Worm (Caenorhabditis elegans) whole organism, early embryonic: ENCODE measurements around the gene thn-6.

Source experiments
- B0310.2 ChIP-seq: sonication (generic microtip); optimal IDR thresholded peaks from 2 replicates; lab custom pipeline; 2016; ENCODE audit warnings: mild to moderate bottlenecking, missing genetic modification characterization, missing compliant biosample characterization
- F13C5.2 ChIP-seq: sonication (generic microtip); optimal IDR thresholded peaks from 2 replicates; lab custom pipeline; 2017; ENCODE audit warnings: mild to moderate bottlenecking, missing genetic modification characterization, inconsistent platforms, missing compliant biosample characterization
- aly-1 ChIP-seq: sonication (generic microtip); optimal IDR thresholded peaks from 2 replicates; lab custom pipeline; 2016; ENCODE audit warnings: missing genetic modification characterization, missing compliant biosample characterization
- ama-1 ChIP-seq: fragments of 150-350 bp; optimal IDR thresholded peaks from 2 replicates; lab custom pipeline; 2014
- ceh-13 ChIP-seq: fragments of 200-800 bp; sonication (Bioruptor generic); optimal IDR thresholded peaks from 2 replicates; lab custom pipeline; 2018; ENCODE audit warnings: mild to moderate bottlenecking, missing genetic modification characterization, missing compliant biosample characterization
- ceh-36 ChIP-seq: sonication (generic microtip); optimal IDR thresholded peaks from 2 replicates; lab custom pipeline; 2016; ENCODE audit warnings: missing genetic modification characterization, inconsistent platforms, missing compliant biosample characterization
- ets-7 ChIP-seq: sonication (generic microtip); optimal IDR thresholded peaks from 2 replicates; lab custom pipeline; 2016; ENCODE audit warnings: missing genotype, missing genetic modification characterization, missing compliant biosample characterization
- flt-1 ChIP-seq: fragments of 200-800 bp; sonication (Bioruptor generic); IDR thresholded peaks from 2 replicates; pipeline ENCODE4 v1.3.6; 2022; ENCODE audit warnings: missing genetic modification characterization, missing compliant biosample characterization
- hmbx-1 ChIP-seq: sonication (generic microtip); optimal IDR thresholded peaks from 2 replicates; lab custom pipeline; 2016; ENCODE audit warnings: mild to moderate bottlenecking, missing genetic modification characterization, missing compliant biosample characterization
- hmg-4 ChIP-seq: fragments of 200-800 bp; sonication (Bioruptor generic); optimal IDR thresholded peaks from 2 replicates; lab custom pipeline; 2018; ENCODE audit warnings: mild to moderate bottlenecking, missing genetic modification characterization, missing compliant biosample characterization
- hnd-1 ChIP-seq: sonication (generic microtip); optimal IDR thresholded peaks from 2 replicates; lab custom pipeline; 2016; ENCODE audit warnings: missing genetic modification characterization, missing compliant biosample characterization
- pes-1 ChIP-seq: fragments of 200-800 bp; sonication (Bioruptor generic); IDR thresholded peaks from 2 replicates; pipeline ENCODE4 v1.3.6; 2022; ENCODE audit warnings: missing genetic modification reagents, missing genetic modification characterization, missing compliant biosample characterization
- scrt-1 ChIP-seq: fragments of 200-800 bp; sonication (Bioruptor generic); IDR thresholded peaks from 2 replicates; pipeline ENCODE4 v1.3.6; 2022; ENCODE audit warnings: missing genetic modification characterization, missing compliant biosample characterization
- sea-1 ChIP-seq: fragments of 200-800 bp; sonication (Bioruptor generic); conservative IDR thresholded peaks from 2 replicates; pipeline ENCODE4 v1.3.6; 2022; ENCODE audit warnings: missing genetic modification characterization, missing compliant biosample characterization
- tbx-11 ChIP-seq: fragments of 200-800 bp; sonication (Bioruptor generic); IDR thresholded peaks from 2 replicates; pipeline ENCODE4 v1.3.6; 2022; ENCODE audit warnings: missing genetic modification characterization, missing compliant biosample characterization
- tbx-37 ChIP-seq: fragments of 200-800 bp; sonication (Bioruptor generic); conservative IDR thresholded peaks from 2 replicates; pipeline ENCODE4 v1.3.6; 2022; ENCODE audit warnings: missing genetic modification reagents, missing genetic modification characterization, missing compliant biosample characterization
- tra-4 ChIP-seq: sonication (generic microtip); optimal IDR thresholded peaks from 2 replicates; lab custom pipeline; 2017; ENCODE audit warnings: missing genetic modification characterization, missing compliant biosample characterization

The thn-6 gene

DNA sequence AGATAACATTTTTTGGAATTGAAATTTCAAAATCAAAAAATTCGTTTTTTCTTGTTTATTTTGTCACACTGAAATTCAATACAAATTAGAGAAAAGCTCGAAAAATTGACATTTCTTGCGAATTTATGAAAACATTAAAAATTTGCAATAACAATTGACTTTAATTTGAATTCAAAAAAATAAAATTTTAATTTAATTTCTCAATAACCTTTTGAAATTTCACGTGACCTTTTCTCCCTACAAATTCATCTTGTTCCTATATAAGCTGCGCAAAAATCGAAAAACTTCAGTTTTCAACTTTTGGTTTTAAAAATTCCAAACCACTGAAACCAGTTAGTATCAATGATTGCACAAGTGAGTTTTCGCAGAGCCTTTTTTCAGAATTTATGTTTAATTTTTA, 40.1 kb downstream of the thn-6 start, which contains the start of gene F36H12.4:
TSS of gene F36H12.4 (plus strand) at position 301 of the 400 bp plus-strand sequence.
- TF ChIP-seq scrt-1, result no peak
- TF ChIP-seq F13C5.2, result no peak
- no peak for TF ChIP-seq flt-1 (GFP tag; lab: Robert Waterston, UW)
- no peak for TF ChIP-seq hnd-1
- no peak for TF ChIP-seq sea-1 (GFP tag; lab: Robert Waterston, UW)
- TF ChIP-seq hmg-4 (GFP tag; lab: Kevin White, UChicago), result no peak
- TF ChIP-seq ets-7, result no peak
- TF ChIP-seq pes-1 (GFP tag; lab: Robert Waterston, UW), result no peak
- no peak for TF ChIP-seq B0310.2 (tag; lab: Kevin White, UChicago)
- TF ChIP-seq hmbx-1, result no peak
- TF ChIP-seq tra-4 (tag; lab: Kevin White, UChicago), result no peak
- no peak for TF ChIP-seq ceh-36 (tag; lab: Kevin White, UChicago)
- TF ChIP-seq aly-1 (tag; lab: Kevin White, UChicago), result no peak
- no peak for TF ChIP-seq ceh-13 (GFP tag; lab: Kevin White, UChicago)
- no peak for TF ChIP-seq tbx-11 (GFP tag; lab: Robert Waterston, UW)
- no peak for TF ChIP-seq ama-1 (lab: Kevin White, UChicago)
- TF ChIP-seq tbx-37 (GFP tag; lab: Robert Waterston, UW), result no peak

DNA sequence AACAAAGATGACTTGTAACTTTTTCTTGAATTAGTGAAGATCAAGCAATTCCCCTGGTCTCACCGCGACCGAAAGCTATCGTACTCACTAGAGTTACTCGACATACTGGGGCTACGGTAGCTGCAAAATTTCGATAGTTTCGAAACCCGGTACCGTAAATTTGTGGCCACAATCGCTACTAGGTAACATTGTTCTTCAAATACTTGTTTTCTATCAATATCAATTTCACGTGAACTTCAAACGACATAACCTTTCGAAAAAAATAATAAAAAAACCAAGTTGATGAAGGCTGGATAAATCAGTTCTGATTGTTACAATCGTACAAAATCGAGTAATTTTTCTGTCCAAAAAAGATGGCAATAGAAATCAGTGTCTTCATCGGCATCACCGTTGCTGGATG, 43.8 kb downstream of the thn-6 start, which contains the start of gene F36H12.3:
TSS of gene F36H12.3 (plus strand) at position 301 of the 400 bp plus-strand sequence.
- TF ChIP-seq hmg-4 (GFP tag; lab: Kevin White, UChicago) (no peak), B0310.2 (tag; lab: Kevin White, UChicago) (no peak), tbx-37 (GFP tag; lab: Robert Waterston, UW) (no peak), scrt-1 (no peak), hnd-1 (no peak), F13C5.2 (no peak), flt-1 (GFP tag; lab: Robert Waterston, UW) (no peak), tbx-11 (GFP tag; lab: Robert Waterston, UW) (no peak), hmbx-1 (no peak)

DNA sequence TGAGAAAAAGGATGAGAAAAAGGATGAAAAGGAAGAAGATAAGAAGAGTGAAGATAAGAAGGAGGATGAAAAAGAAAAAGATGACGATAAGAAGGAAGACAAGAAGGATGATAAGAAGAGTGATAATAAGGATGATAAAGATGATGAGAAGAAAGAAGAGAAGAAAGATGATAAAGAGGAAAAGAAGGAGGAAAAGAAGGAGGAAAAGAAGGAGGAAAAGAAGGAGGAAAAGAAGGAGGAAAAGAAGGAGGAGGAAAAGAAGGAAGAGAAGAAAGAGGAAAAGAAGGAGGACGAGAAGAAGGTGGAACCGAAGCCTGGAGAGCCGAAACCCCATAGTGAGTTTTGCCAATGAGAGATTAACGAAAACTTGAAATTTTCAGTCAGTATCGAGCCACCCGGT, 44.7 kb downstream of the thn-6 start:
- TF ChIP-seq sea-1 (GFP tag; lab: Robert Waterston, UW) (no peak), B0310.2 (tag; lab: Kevin White, UChicago) (no peak), hnd-1 (no peak), aly-1 (tag; lab: Kevin White, UChicago) (no peak), ets-7 (no peak), F13C5.2 (no peak), pes-1 (GFP tag; lab: Robert Waterston, UW) (no peak), ceh-36 (tag; lab: Kevin White, UChicago) (no peak)

DNA sequence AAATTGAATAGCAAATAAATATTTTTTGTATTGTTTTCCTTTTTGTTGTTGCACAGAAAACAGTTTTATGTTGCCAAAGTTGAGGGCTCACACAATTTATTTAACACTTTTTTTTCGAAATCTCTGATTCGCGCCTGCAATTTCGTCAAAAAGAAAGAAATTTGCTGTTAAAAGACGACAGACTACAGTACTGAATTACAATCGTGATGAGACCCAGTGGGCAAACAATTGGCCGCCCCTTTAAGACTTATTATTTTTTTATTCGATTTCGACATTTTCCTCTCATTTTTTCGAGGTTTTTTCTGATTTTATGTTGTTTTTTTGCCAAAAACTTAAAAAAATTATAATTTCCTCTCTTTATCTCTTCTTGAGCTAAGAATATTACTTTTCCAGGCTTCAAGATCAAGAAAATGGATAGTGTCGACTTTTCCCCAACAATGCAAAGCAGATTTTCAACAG, 45.4 kb downstream of the thn-6 start, which contains the start of gene slfl-4:
TSS of gene slfl-4 (plus strand) at position 409 of the 459 bp plus-strand sequence.
- no peak for TF ChIP-seq ceh-36 (tag; lab: Kevin White, UChicago)
- no peak for TF ChIP-seq tra-4 (tag; lab: Kevin White, UChicago)
- no peak for TF ChIP-seq tbx-37 (GFP tag; lab: Robert Waterston, UW)
- TF ChIP-seq ets-7, result no peak
- TF ChIP-seq scrt-1, result no peak
- no peak for TF ChIP-seq pes-1 (GFP tag; lab: Robert Waterston, UW)
- no peak for TF ChIP-seq hmbx-1
- no peak for TF ChIP-seq ceh-13 (GFP tag; lab: Kevin White, UChicago)
- TF ChIP-seq ama-1 (lab: Kevin White, UChicago), result no peak
- TF ChIP-seq flt-1 (GFP tag; lab: Robert Waterston, UW), result no peak

DNA sequence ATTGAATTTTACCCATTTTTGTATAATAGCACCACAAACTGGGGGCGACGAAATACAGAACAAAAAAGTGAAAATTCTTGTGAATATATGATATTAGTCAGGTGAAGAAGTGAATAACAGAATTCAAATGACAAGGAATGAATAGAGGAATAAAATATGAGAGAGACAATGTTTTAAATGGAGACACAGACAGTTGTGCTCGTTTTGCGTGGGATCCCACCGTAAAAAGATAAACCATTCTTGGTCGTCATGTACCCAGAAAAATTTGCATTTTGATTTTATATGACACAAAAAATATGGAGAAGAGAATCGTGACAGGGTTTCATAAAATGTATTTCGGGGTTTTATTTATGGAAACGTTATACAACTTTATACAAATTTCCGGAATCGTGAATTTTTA, 49.0 kb downstream of the thn-6 start, which contains the start of gene F36H12.17:
TSS of gene F36H12.17 (minus strand) at position 101 of the 400 bp plus-strand sequence.
- no peak for TF ChIP-seq hmg-4 (GFP tag; lab: Kevin White, UChicago)
- TF ChIP-seq ets-7, result no peak
- TF ChIP-seq ceh-36 (tag; lab: Kevin White, UChicago), result no peak
- TF ChIP-seq tbx-11 (GFP tag; lab: Robert Waterston, UW), result no peak
